Fruit fly (Drosophila melanogaster) whole organism, prepupa: ENCODE results near the gene CG11912.

Experiments
- CG10631 ChIP-seq: fragments of 200-800 bp; sonication (Bioruptor generic); optimal IDR thresholded peaks from 2 replicates; lab custom pipeline; 2016; ENCODE audit warnings: missing biosample characterization, missing genetic modification characterization
- CG31627 ChIP-seq: fragments of 200-800 bp; sonication (Bioruptor generic); optimal IDR thresholded peaks from 3 replicates; lab custom pipeline; 2016; ENCODE audit warnings: missing biosample characterization, missing genetic modification characterization
- CG32006 ChIP-seq: fragments of 200-800 bp; sonication (Bioruptor generic); optimal IDR thresholded peaks from 3 replicates; lab custom pipeline; 2017; ENCODE audit warnings: missing biosample characterization, mild to moderate bottlenecking, missing genetic modification characterization
- CG3919 ChIP-seq: fragments of 200-800 bp; sonication (Bioruptor generic); optimal IDR thresholded peaks from 3 replicates; lab custom pipeline; 2016; ENCODE audit warnings: missing biosample characterization, missing genetic modification characterization
- CG6163 ChIP-seq: fragments of 200-800 bp; sonication (Bioruptor generic); IDR thresholded peaks from 3 replicates; pipeline ENCODE4 v1.3.6; 2022; ENCODE audit warnings: missing biosample characterization, missing genetic modification characterization
- CG6854 ChIP-seq: fragments of 200-800 bp; sonication (Bioruptor generic); optimal IDR thresholded peaks from 2 replicates; lab custom pipeline; 2017; ENCODE audit warnings: missing biosample characterization, mild to moderate bottlenecking, missing genetic modification characterization
- Eip78C ChIP-seq: fragments of 200-800 bp; sonication (Bioruptor generic); peaks from one replicate; lab custom pipeline; 2016; ENCODE audit warnings: missing biosample characterization, missing genetic modification characterization
- Eip93F ChIP-seq: fragments of 200-800 bp; sonication (Bioruptor generic); optimal IDR thresholded peaks from 2 replicates; lab custom pipeline; 2016; ENCODE audit warnings: missing biosample characterization, mild to moderate bottlenecking, missing genetic modification characterization
- dsx ChIP-seq: fragments of 200-800 bp; optimal IDR thresholded peaks from 3 replicates; lab custom pipeline; 2019; ENCODE audit warnings: missing biosample characterization, mild to moderate bottlenecking, missing genetic modification characterization, moderate library complexity; ENCODE audit not compliant: poor library complexity, severe bottlenecking
- eg ChIP-seq: fragments of 200-800 bp; sonication (Bioruptor generic); IDR thresholded peaks from 3 replicates; pipeline ENCODE4 v1.3.6; 2022; ENCODE audit warnings: missing biosample characterization, missing genetic modification characterization
- fd59A ChIP-seq: fragments of 200-800 bp; sonication (Bioruptor generic); optimal IDR thresholded peaks from 2 replicates; lab custom pipeline; 2017; ENCODE audit warnings: missing biosample characterization, mild to moderate bottlenecking, missing genetic modification characterization, missing genetic modification reagents
- fd85E ChIP-seq: fragments of 200-800 bp; sonication (Bioruptor generic); optimal IDR thresholded peaks from 3 replicates; lab custom pipeline; 2016; ENCODE audit warnings: missing biosample characterization, missing genetic modification characterization
- vri ChIP-seq: fragments of 200-800 bp; sonication (Bioruptor generic); optimal IDR thresholded peaks from 3 replicates; lab custom pipeline; 2016; ENCODE audit warnings: missing biosample characterization, mild to moderate bottlenecking, missing genetic modification characterization

DNA sequence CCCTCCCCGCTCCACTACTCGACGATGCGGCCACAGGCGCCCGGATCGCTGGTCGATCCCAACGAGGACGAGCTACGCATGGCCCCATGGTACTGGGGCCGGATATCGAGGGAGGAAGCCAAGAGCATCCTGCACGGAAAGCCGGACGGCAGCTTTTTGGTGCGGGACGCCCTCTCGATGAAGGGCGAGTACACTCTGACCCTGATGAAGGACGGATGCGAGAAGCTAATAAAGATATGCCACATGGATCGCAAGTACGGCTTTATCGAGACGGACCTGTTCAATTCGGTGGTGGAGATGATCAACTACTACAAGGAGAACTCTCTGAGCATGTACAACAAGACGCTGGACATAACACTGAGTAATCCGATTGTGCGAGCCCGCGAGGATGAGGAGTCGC, 20.0 kb downstream of the CG11912 start:
- TF ChIP-seq Eip93F (GFP tag; lab: Kevin White, UChicago) (no peak), CG3919 (GFP tag; lab: Kevin White, UChicago) (no peak), vri (GFP tag; lab: Kevin White, UChicago) (no peak), CG6854 (GFP tag; lab: Kevin White, UChicago) (no peak), CG10631 (GFP tag; lab: Kevin White, UChicago) (no peak), CG31627 (GFP tag; lab: Kevin White, UChicago) (no peak), fd85E (GFP tag; lab: Kevin White, UChicago) (no peak), Eip78C (GFP tag; lab: Kevin White, UChicago) (no peak), eg (GFP tag; lab: Robert Waterston, UW) (no peak), CG6163 (GFP tag; lab: Robert Waterston, UW) (no peak), fd59A (no peak), dsx (GFP tag; lab: Kevin White, UChicago) (no peak), CG32006 (GFP tag; lab: Kevin White, UChicago) (no peak)
